Worm (Caenorhabditis elegans) whole organism, L4 larva: ENCODE data around the gene nhr-283.
"Not testable (repeated sequence)": the region's sequence is repeated elsewhere in the genome, so short reads cannot be mapped to it uniquely, and the experiment has no call there.

Experiments used
- ZK546.5 ChIP-seq, 2 experiments: sonication (generic microtip); optimal IDR thresholded peaks; 2 replicates each; lab custom pipeline; 2017; ENCODE audit warnings: missing biosample characterization in 2 of 2, missing genetic modification characterization in 2 of 2
- gei-8 ChIP-seq: fragments of 200-800 bp; sonication (Bioruptor generic); optimal IDR thresholded peaks from 2 replicates; lab custom pipeline; 2018; ENCODE audit warnings: mild to moderate bottlenecking, missing genetic modification characterization, missing compliant biosample characterization
- lin-39 ChIP-seq: fragments of 150-350 bp; optimal IDR thresholded peaks from 2 replicates; lab custom pipeline; 2014; ENCODE audit warnings: missing biosample characterization, missing genetic modification reagents, missing genetic modification characterization
- mes-2 ChIP-seq: sonication (generic microtip); optimal IDR thresholded peaks from 2 replicates; lab custom pipeline; 2016; ENCODE audit warnings: missing genotype, mild to moderate bottlenecking, missing genetic modification characterization, missing compliant biosample characterization; ENCODE audit not compliant: poor library complexity, severe bottlenecking
- mxl-3 ChIP-seq: fragments of 200-800 bp; sonication (Bioruptor generic); optimal IDR thresholded peaks from 2 replicates; lab custom pipeline; 2018; ENCODE audit warnings: mild to moderate bottlenecking, missing genetic modification characterization, missing compliant biosample characterization
- nhr-237 ChIP-seq: sonication (generic microtip); optimal IDR thresholded peaks from 2 replicates; lab custom pipeline; 2017; ENCODE audit warnings: missing biosample characterization, missing genetic modification characterization
- nhr-25 ChIP-seq: sonication (generic microtip); optimal IDR thresholded peaks from 2 replicates; lab custom pipeline; 2017; ENCODE audit warnings: missing genetic modification characterization, mild to moderate bottlenecking, missing compliant biosample characterization, antibody characterized with exemption, moderate library complexity, borderline replicate concordance; ENCODE audit not compliant: insufficient read depth
- nhr-28 ChIP-seq: fragments of 150-350 bp; optimal IDR thresholded peaks from 2 replicates; lab custom pipeline; 2014; ENCODE audit warnings: missing biosample characterization, missing genetic modification characterization
- nhr-77 ChIP-seq: fragments of 150-350 bp; optimal IDR thresholded peaks from 2 replicates; lab custom pipeline; 2014; ENCODE audit warnings: missing biosample characterization, missing genetic modification characterization
- php-3 ChIP-seq: fragments of 200-800 bp; sonication (Bioruptor generic); IDR thresholded peaks from 2 replicates; pipeline ENCODE4 v1.3.6; 2022; ENCODE audit warnings: missing genetic modification reagents, missing genetic modification characterization, missing compliant biosample characterization
- zfp-3 ChIP-seq: fragments of 200-800 bp; sonication (Bioruptor generic); conservative IDR thresholded peaks from 2 replicates; pipeline ENCODE4 v1.3.6; 2022; ENCODE audit warnings: missing genetic modification reagents, missing genetic modification characterization, missing compliant biosample characterization
- ztf-11 ChIP-seq: fragments of 150-350 bp; optimal IDR thresholded peaks from 2 replicates; lab custom pipeline; 2014; ENCODE audit warnings: missing biosample characterization, missing genetic modification characterization

ce11 chrV:15803748-15804147 lies 27.2 kb upstream of the nhr-283 start, which contains the start of gene T26E4.18:
- TF ChIP-seq lin-39; ZK546.5 (tag; optimal IDR thresholded peaks at IDR 0.05; lab: Kevin White, UChicago); nhr-25 (tag; lab: Kevin White, UChicago); nhr-237 (tag; lab: Kevin White, UChicago); nhr-77; ztf-11; mxl-3 (GFP tag; lab: Kevin White, UChicago); nhr-28 (tag; lab: Kevin White, UChicago); php-3 (GFP tag; lab: Robert Waterston, UW); zfp-3 (GFP tag; lab: Robert Waterston, UW); mes-2 (tag; lab: Kevin White, UChicago); gei-8 (GFP tag; lab: Kevin White, UChicago): not testable (repeated sequence)
